Fruit fly (Drosophila melanogaster) whole organism, embryonic: Measurements from ENCODE around the gene simj.

ENCODE experiments used
- Abd-B ChIP-seq: fragments of 200-800 bp; sonication (Bioruptor generic); optimal IDR thresholded peaks from 2 replicates; lab custom pipeline; 2018; ENCODE audit warnings: missing biosample characterization, mild to moderate bottlenecking, missing genetic modification characterization, moderate library complexity
- Adf1 ChIP-seq: fragments of 200-800 bp; sonication (Bioruptor generic); IDR thresholded peaks from 2 replicates; pipeline ENCODE4 v1.3.6; 2022; ENCODE audit warnings: missing biosample characterization, missing genetic modification characterization
- Asciz ChIP-seq: fragments of 200-800 bp; sonication (Bioruptor generic); optimal IDR thresholded peaks from 2 replicates; lab custom pipeline; 2017; ENCODE audit warnings: missing biosample characterization, mild to moderate bottlenecking, missing genetic modification characterization, missing genetic modification reagents
- Bgb ChIP-seq: fragments of 200-800 bp; sonication (Bioruptor generic); IDR thresholded peaks from 2 replicates; pipeline ENCODE4 v1.3.6; 2022; ENCODE audit warnings: missing biosample characterization, missing genetic modification characterization; ENCODE audit not compliant: partially characterized antibody
- CG10267 ChIP-seq: fragments of 200-800 bp; sonication (Bioruptor generic); optimal IDR thresholded peaks from 2 replicates; lab custom pipeline; 2018; ENCODE audit warnings: missing biosample characterization, mild to moderate bottlenecking, missing genetic modification characterization, moderate library complexity
- CG12236 ChIP-seq: fragments of 200-800 bp; sonication (Bioruptor generic); optimal IDR thresholded peaks from 2 replicates; lab custom pipeline; 2016; ENCODE audit warnings: missing biosample characterization, missing genetic modification characterization
- CG14860 ChIP-seq: fragments of 200-800 bp; sonication (Bioruptor generic); IDR thresholded peaks from 3 replicates; pipeline ENCODE4 v1.3.6; 2022; ENCODE audit warnings: missing biosample characterization, missing genetic modification characterization; ENCODE audit not compliant: partially characterized antibody
- CG15696 ChIP-seq: fragments of 200-800 bp; sonication (Bioruptor generic); optimal IDR thresholded peaks from 2 replicates; lab custom pipeline; 2019; ENCODE audit warnings: missing biosample characterization, mild to moderate bottlenecking, missing genetic modification characterization, moderate library complexity
- CG2129 ChIP-seq: fragments of 200-800 bp; sonication (Bioruptor generic); IDR thresholded peaks from 2 replicates; pipeline ENCODE4 v1.3.6; 2022; ENCODE audit warnings: missing biosample characterization, missing genetic modification characterization; ENCODE audit not compliant: partially characterized antibody
- CG30403 ChIP-seq: fragments of 200-800 bp; sonication (Bioruptor generic); optimal IDR thresholded peaks from 3 replicates; lab custom pipeline; 2016; ENCODE audit warnings: missing biosample characterization, missing genetic modification characterization
- CG3065 ChIP-seq: fragments of 200-800 bp; sonication (Bioruptor generic); optimal IDR thresholded peaks from 2 replicates; lab custom pipeline; 2016; ENCODE audit warnings: missing biosample characterization, missing genetic modification characterization
- CG31388 ChIP-seq: fragments of 200-800 bp; sonication (Bioruptor generic); optimal IDR thresholded peaks from 2 replicates; lab custom pipeline; 2016; ENCODE audit warnings: missing biosample characterization, missing genetic modification characterization
- CG3163 ChIP-seq: fragments of 200-800 bp; sonication (Bioruptor generic); optimal IDR thresholded peaks from 3 replicates; lab custom pipeline; 2016; ENCODE audit warnings: missing biosample characterization, missing genetic modification characterization
- CG32532 ChIP-seq: fragments of 200-800 bp; sonication (Bioruptor generic); IDR thresholded peaks from 2 replicates; pipeline ENCODE4 v1.3.6; 2022; ENCODE audit warnings: missing biosample characterization, missing genetic modification characterization
- CG34224 ChIP-seq: fragments of 200-800 bp; sonication (Bioruptor generic); IDR thresholded peaks from 3 replicates; pipeline ENCODE4 v1.3.6; 2022; ENCODE audit warnings: missing biosample characterization, missing genetic modification characterization; ENCODE audit not compliant: partially characterized antibody
- CG7839 ChIP-seq: fragments of 200-800 bp; sonication (Bioruptor generic); optimal IDR thresholded peaks from 3 replicates; lab custom pipeline; 2018; ENCODE audit warnings: missing biosample characterization, mild to moderate bottlenecking, missing genetic modification characterization, moderate library complexity
- CG8290 ChIP-seq, 3 experiments: fragments of 200-800 bp; sonication (Bioruptor generic); optimal IDR thresholded peaks; 2 replicates each; lab custom pipeline; 2016 to 2019; ENCODE audit warnings: missing biosample characterization in 3 of 3, missing genetic modification characterization in 3 of 3, mild to moderate bottlenecking in 2 of 3, moderate library complexity in 1 of 3
- Dbx ChIP-seq: fragments of 200-800 bp; sonication (Bioruptor generic); IDR thresholded peaks from 3 replicates; pipeline ENCODE4 v1.3.6; 2022; ENCODE audit warnings: missing biosample characterization, missing genetic modification characterization
- Dip3 ChIP-seq: fragments of 200-800 bp; sonication (Bioruptor generic); optimal IDR thresholded peaks from 3 replicates; lab custom pipeline; 2016; ENCODE audit warnings: missing biosample characterization, missing genetic modification characterization
- Dll ChIP-seq: fragments of 200-800 bp; sonication (Bioruptor generic); IDR thresholded peaks from 4 replicates; pipeline ENCODE4 v1.3.6; 2022; ENCODE audit warnings: missing biosample characterization, missing genetic modification characterization; ENCODE audit not compliant: partially characterized antibody
- Doc3 ChIP-seq: fragments of 200-800 bp; sonication (Bioruptor generic); IDR thresholded peaks from 3 replicates; pipeline ENCODE4 v1.3.6; 2022; ENCODE audit warnings: missing biosample characterization, missing genetic modification characterization; ENCODE audit not compliant: partially characterized antibody
- Dref ChIP-seq: fragments of 200-800 bp; sonication (Bioruptor generic); IDR thresholded peaks from 2 replicates; pipeline ENCODE4 v1.3.6; 2022; ENCODE audit warnings: missing biosample characterization, missing genetic modification characterization
- Fer3 ChIP-seq: fragments of 200-800 bp; sonication (Bioruptor generic); optimal IDR thresholded peaks from 2 replicates; lab custom pipeline; 2018; ENCODE audit warnings: missing biosample characterization, mild to moderate bottlenecking, missing genetic modification characterization, moderate library complexity
- Kr ChIP-seq: fragments of 200-800 bp; sonication (Bioruptor generic); optimal IDR thresholded peaks from 2 replicates; lab custom pipeline; 2017; ENCODE audit warnings: missing biosample characterization, mild to moderate bottlenecking, missing genetic modification characterization
- MBD-R2 ChIP-seq: fragments of 200-800 bp; sonication (Bioruptor generic); IDR thresholded peaks from 2 replicates; pipeline ENCODE4 v1.3.6; 2022; ENCODE audit warnings: missing biosample characterization, missing genetic modification characterization
- Myb ChIP-seq: fragments of 200-800 bp; sonication (Bioruptor generic); optimal IDR thresholded peaks from 2 replicates; lab custom pipeline; 2016; ENCODE audit warnings: missing biosample characterization, missing genetic modification characterization
- NFAT ChIP-seq: fragments of 200-800 bp; sonication (Bioruptor generic); IDR thresholded peaks from 2 replicates; pipeline ENCODE4 v1.3.6; 2022; ENCODE audit warnings: missing biosample characterization, missing genetic modification characterization
- Nf-YC ChIP-seq: fragments of 200-800 bp; optimal IDR thresholded peaks from 3 replicates; lab custom pipeline; 2019; ENCODE audit warnings: missing biosample characterization, mild to moderate bottlenecking, missing genetic modification characterization, moderate library complexity
- Sox100B ChIP-seq: fragments of 200-800 bp; sonication (Bioruptor generic); optimal IDR thresholded peaks from 3 replicates; lab custom pipeline; 2018; ENCODE audit warnings: missing biosample characterization, mild to moderate bottlenecking, missing genetic modification characterization
- Xrp1 ChIP-seq: fragments of 200-800 bp; sonication (Bioruptor generic); IDR thresholded peaks from 2 replicates; pipeline ENCODE4 v1.3.6; 2022; ENCODE audit warnings: missing biosample characterization, missing genetic modification characterization
- cg ChIP-seq: fragments of 200-800 bp; sonication (Bioruptor generic); optimal IDR thresholded peaks from 3 replicates; lab custom pipeline; 2019; ENCODE audit warnings: missing biosample characterization, mild to moderate bottlenecking, missing genetic modification characterization, moderate library complexity
- dmrt99B ChIP-seq: fragments of 200-800 bp; sonication (Bioruptor generic); optimal IDR thresholded peaks from 2 replicates; lab custom pipeline; 2018; ENCODE audit warnings: missing biosample characterization, mild to moderate bottlenecking, missing genetic modification characterization, moderate library complexity
- ftz-f1 ChIP-seq: fragments of 200-800 bp; sonication (Bioruptor generic); optimal IDR thresholded peaks from 2 replicates; lab custom pipeline; 2016; ENCODE audit warnings: missing biosample characterization, missing genetic modification characterization
- grau ChIP-seq: fragments of 200-800 bp; optimal IDR thresholded peaks from 3 replicates; lab custom pipeline; 2019; ENCODE audit warnings: missing biosample characterization, mild to moderate bottlenecking, missing genetic modification characterization, moderate library complexity
- gro ChIP-seq: fragments of 200-800 bp; sonication (Bioruptor generic); optimal IDR thresholded peaks from 2 replicates; lab custom pipeline; 2016; ENCODE audit warnings: missing biosample characterization, missing genetic modification characterization
- gsb-n ChIP-seq: fragments of 200-800 bp; sonication (Bioruptor generic); optimal IDR thresholded peaks from 3 replicates; lab custom pipeline; 2018; ENCODE audit warnings: missing biosample characterization, mild to moderate bottlenecking, missing genetic modification characterization
- knrl ChIP-seq: fragments of 200-800 bp; sonication (Bioruptor generic); IDR thresholded peaks from 3 replicates; pipeline ENCODE4 v1.3.6; 2022; ENCODE audit warnings: missing biosample characterization, missing genetic modification characterization; ENCODE audit not compliant: partially characterized antibody
- p53 ChIP-seq: fragments of 200-800 bp; sonication (Bioruptor generic); optimal IDR thresholded peaks from 2 replicates; lab custom pipeline; 2016; ENCODE audit warnings: missing biosample characterization, missing genetic modification characterization
- phol ChIP-seq: fragments of 200-800 bp; sonication (Bioruptor generic); optimal IDR thresholded peaks from 3 replicates; lab custom pipeline; 2018; ENCODE audit warnings: missing biosample characterization, mild to moderate bottlenecking, missing genetic modification characterization, moderate library complexity
- pros ChIP-seq: fragments of 200-800 bp; sonication (Bioruptor generic); optimal IDR thresholded peaks from 3 replicates; lab custom pipeline; 2019; ENCODE audit warnings: missing biosample characterization, mild to moderate bottlenecking, missing genetic modification characterization, moderate library complexity
- sens ChIP-seq: fragments of 200-800 bp; sonication (Bioruptor generic); peaks from one replicate; lab custom pipeline; 2016; ENCODE audit warnings: missing biosample characterization, missing genetic modification characterization
- stwl ChIP-seq: fragments of 200-800 bp; sonication (Bioruptor generic); optimal IDR thresholded peaks from 3 replicates; lab custom pipeline; 2018; ENCODE audit warnings: missing biosample characterization, mild to moderate bottlenecking, missing genetic modification characterization, moderate library complexity
- tll ChIP-seq, 2 experiments: fragments of 200-800 bp in 1 of 2; fragments of >200 bp in 1 of 2; sonication (Bioruptor generic) in 1 of 2; optimal IDR thresholded peaks; 2 replicates each; lab custom pipeline; 2017 to 2019; ENCODE audit warnings: missing biosample characterization in 2 of 2, missing genetic modification characterization in 2 of 2, mild to moderate bottlenecking in 1 of 2, moderate library complexity in 1 of 2
- tna ChIP-seq: fragments of 200-800 bp; sonication (Bioruptor generic); IDR thresholded peaks from 2 replicates; pipeline ENCODE4 v1.3.6; 2022; ENCODE audit warnings: missing biosample characterization, missing genetic modification characterization; ENCODE audit not compliant: partially characterized antibody
- trem ChIP-seq: fragments of 200-800 bp; optimal IDR thresholded peaks from 3 replicates; lab custom pipeline; 2019; ENCODE audit warnings: missing biosample characterization, mild to moderate bottlenecking, missing genetic modification characterization, moderate library complexity
- yki ChIP-seq: fragments of >200 bp; optimal IDR thresholded peaks from 3 replicates; lab custom pipeline; 2018

simj gene

dm6 chr3L:10684492-10684891 lies 20.0 kb downstream of the simj start (continued):
- TF ChIP-seq MBD-R2 (GFP tag; lab: Robert Waterston, UW) (no peak), Asciz (GFP tag; lab: Kevin White, UChicago) (no peak), pros (GFP tag; lab: Kevin White, UChicago) (peak; percentile 90), Sox100B (GFP tag; lab: Kevin White, UChicago) (no peak)

- TF ChIP-seq CG10267 (tag; lab: Kevin White, UChicago): peak; percentile 66
- TF ChIP-seq Fer3 (tag; lab: Kevin White, UChicago): no peak
- TF ChIP-seq CG12236 (GFP tag; lab: Kevin White, UChicago): no peak
- no peak for TF ChIP-seq Abd-B (GFP tag; lab: Kevin White, UChicago)
- no peak for TF ChIP-seq tll (GFP tag; optimal IDR thresholded peaks at IDR 0.05; lab: Kevin White, UChicago)
- TF ChIP-seq sens (GFP tag; lab: Kevin White, UChicago): peak; percentile 2
- TF ChIP-seq CG8290 (GFP tag; optimal IDR thresholded peaks at IDR 0.05; lab: Kevin White, UChicago): peak; percentile 11
- TF ChIP-seq CG8290 (tag; optimal IDR thresholded peaks at IDR 0.05; lab: Kevin White, UChicago): no peak
- no peak for TF ChIP-seq CG7839 (tag; lab: Kevin White, UChicago)
- TF ChIP-seq stwl (tag; lab: Kevin White, UChicago): peak; percentile 99
- TF ChIP-seq Dll: 0 out of 4 replicates have a peak, but pooled peaks have one; percentile 14
Observed at dm6 chr3L:10686625-10687024, 22.1 kb downstream of the simj start.

dm6 chr3L:10690904-10691408 lies 26.4 kb downstream of the simj start, which contains the start of gene CG11811:
Gene CG11811, plus strand, starts transcription at chr3L:10691024.
- TF ChIP-seq NFAT (GFP tag; lab: Robert Waterston, UW) (no peak), gsb-n (tag; lab: Kevin White, UChicago) (no peak), phol (peak; percentile 38), Myb (GFP tag; lab: Kevin White, UChicago) (peak; percentile 4), CG2129 (GFP tag; lab: Robert Waterston, UW) (peak; percentile 54), Dip3 (no peak), Adf1 (GFP tag; lab: Robert Waterston, UW) (peak; percentile 50; the same call in 1 of the 2 replicates), CG15696 (tag; lab: Kevin White, UChicago) (no peak), Doc3 (GFP tag; lab: Robert Waterston, UW) (peak; percentile 74; the same call in 2 of the 3 replicates), Dref (peak; percentile 93), Kr (GFP tag; lab: Kevin White, UChicago) (no peak), knrl (peak; percentile 76), tna (GFP tag; lab: Robert Waterston, UW) (peak; percentile 76), dmrt99B (tag; lab: Kevin White, UChicago) (no peak), CG34224 (GFP tag; lab: Robert Waterston, UW) (peak; percentile 82), p53 (peak; percentile 87), trem (tag; lab: Kevin White, UChicago) (peak; percentile 46), Dbx (GFP tag; lab: Robert Waterston, UW) (peak; percentile 28; the same call in 1 of the 3 replicates), Nf-YC (tag; lab: Kevin White, UChicago) (peak; percentile 29), CG3163 (GFP tag; lab: Kevin White, UChicago) (peak; percentile 84), yki (lab: Kevin White, UChicago) (no peak), CG3065 (GFP tag; lab: Kevin White, UChicago) (peak; percentile 93), CG32532 (GFP tag; lab: Robert Waterston, UW) (0 out of 2 replicates have a peak, but pooled peaks have one; percentile 36), Xrp1 (0 out of 2 replicates have a peak, but pooled peaks have one; percentile 6), CG30403 (GFP tag; lab: Kevin White, UChicago) (no peak), gro (peak; percentile 16), cg (GFP tag; lab: Kevin White, UChicago) (peak; percentile 88), ftz-f1 (GFP tag; lab: Kevin White, UChicago) (peak; percentile 67), CG31388 (GFP tag; lab: Kevin White, UChicago) (no peak), CG14860 (GFP tag; lab: Robert Waterston, UW) (peak; percentile 70), Bgb (GFP tag; lab: Robert Waterston, UW) (peak; percentile 83), grau (tag; lab: Kevin White, UChicago) (peak; percentile 18)
